Worm (Caenorhabditis elegans) whole organism, mixed stage, embryonic: ENCODE measurements around the gene srd-38.

Experiments used
- ces-1 ChIP-seq: fragments of 150-350 bp; optimal IDR thresholded peaks from 2 replicates; lab custom pipeline; 2014; ENCODE audit warnings: missing biosample characterization, missing genetic modification reagents, missing genetic modification characterization
- elt-3 ChIP-seq: fragments of 150-350 bp; optimal IDR thresholded peaks from 2 replicates; lab custom pipeline; 2014; ENCODE audit warnings: missing biosample characterization, missing genetic modification characterization
- lin-13 ChIP-seq: fragments of 150-350 bp; optimal IDR thresholded peaks from 2 replicates; lab custom pipeline; 2014; ENCODE audit warnings: missing biosample characterization, missing genetic modification characterization
- nhr-28 ChIP-seq: fragments of 150-350 bp; optimal IDR thresholded peaks from 2 replicates; lab custom pipeline; 2014; ENCODE audit warnings: missing biosample characterization, missing genetic modification characterization

DNA sequence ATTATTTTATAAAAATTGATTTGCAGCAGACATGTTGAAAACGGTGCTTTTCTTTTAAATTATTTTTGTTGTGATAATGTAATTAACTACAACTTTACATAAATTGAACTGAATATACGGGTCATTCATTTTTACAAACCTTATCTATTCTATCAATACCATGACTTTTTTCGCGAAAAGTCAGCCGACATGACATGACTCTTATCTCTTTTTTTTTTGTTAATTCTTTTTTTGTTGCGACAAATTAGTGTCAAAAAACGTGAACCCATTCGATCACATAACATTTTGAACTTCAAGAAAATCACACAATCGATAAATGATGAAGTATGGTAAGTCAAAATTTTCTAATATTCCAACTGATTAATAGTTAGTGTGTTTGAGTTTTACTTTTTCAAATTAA lies 36.4 kb downstream of the srd-38 start, which contains the start of gene sir-2.2:
- TF ChIP-seq elt-3 (tag; lab: Kevin White, UChicago) (no peak), nhr-28 (tag; lab: Kevin White, UChicago) (no peak), ces-1 (no peak), lin-13 (tag; lab: Kevin White, UChicago) (no peak)
